Worm (Caenorhabditis elegans) whole organism, L3 larva: ENCODE results near the gene scl-3.

Experiments
- R02D3.7 ChIP-seq: fragments of 150-350 bp; optimal IDR thresholded peaks from 2 replicates; lab custom pipeline; 2014; ENCODE audit warnings: missing biosample characterization, missing genetic modification characterization
- ceh-28 ChIP-seq: fragments of 150-350 bp; optimal IDR thresholded peaks from 2 replicates; lab custom pipeline; 2014; ENCODE audit warnings: missing biosample characterization, missing genetic modification reagents, missing genetic modification characterization
- elt-1 ChIP-seq: fragments of 150-350 bp; optimal IDR thresholded peaks from 2 replicates; lab custom pipeline; 2014; ENCODE audit warnings: missing biosample characterization, missing genetic modification characterization
- fos-1 ChIP-seq: fragments of 150-350 bp; optimal IDR thresholded peaks from 2 replicates; lab custom pipeline; 2014; ENCODE audit warnings: missing biosample characterization, missing genetic modification characterization
- nfya-1 ChIP-seq: sonication (generic microtip); optimal IDR thresholded peaks from 2 replicates; lab custom pipeline; 2017; ENCODE audit warnings: missing genetic modification characterization, mild to moderate bottlenecking, missing compliant biosample characterization, antibody characterized with exemption, moderate library complexity; ENCODE audit not compliant: insufficient read depth
- nhr-11 ChIP-seq: fragments of 150-350 bp; optimal IDR thresholded peaks from 2 replicates; lab custom pipeline; 2014; ENCODE audit warnings: missing biosample characterization, missing genetic modification characterization
- nhr-237 ChIP-seq: fragments of 150-350 bp; optimal IDR thresholded peaks from 2 replicates; lab custom pipeline; 2014; ENCODE audit warnings: missing biosample characterization, missing genetic modification characterization
- nhr-25 ChIP-seq: sonication (generic microtip); optimal IDR thresholded peaks from 2 replicates; lab custom pipeline; 2017; ENCODE audit warnings: missing biosample characterization, missing genetic modification characterization
- nhr-77 ChIP-seq: fragments of 150-350 bp; optimal IDR thresholded peaks from 2 replicates; lab custom pipeline; 2014; ENCODE audit warnings: missing biosample characterization, missing genetic modification characterization
- snpc-4 ChIP-seq: fragments of 150-350 bp; optimal IDR thresholded peaks from 2 replicates; lab custom pipeline; 2014; ENCODE audit warnings: missing biosample characterization, missing genetic modification characterization
- unc-62 ChIP-seq: fragments of 150-350 bp; sonication (generic microtip); optimal IDR thresholded peaks from 4 replicates; lab custom pipeline; 2014; ENCODE audit warnings: missing biosample characterization, missing genetic modification reagents, missing genetic modification characterization
- ztf-11 ChIP-seq: fragments of 150-350 bp; optimal IDR thresholded peaks from 2 replicates; lab custom pipeline; 2014; ENCODE audit warnings: missing biosample characterization, missing genetic modification characterization

ce11 chrIV:13032153-13032552 is 27.2 kb upstream of the scl-3 start:
- TF ChIP-seq nhr-237 (tag; lab: Kevin White, UChicago): no peak
- TF ChIP-seq fos-1: no peak
- TF ChIP-seq nhr-77 (tag; lab: Kevin White, UChicago): no peak
- TF ChIP-seq elt-1 (tag; lab: Kevin White, UChicago): no peak
- TF ChIP-seq R02D3.7 (tag; lab: Kevin White, UChicago): no peak
- TF ChIP-seq ztf-11 (tag; lab: Kevin White, UChicago): no peak
- TF ChIP-seq nfya-1 (tag; lab: Kevin White, UChicago): no peak
- TF ChIP-seq nhr-11 (tag; lab: Kevin White, UChicago): no peak
- no peak for TF ChIP-seq unc-62 (GFP tag; lab: Kevin White, UChicago)
- TF ChIP-seq snpc-4 (tag; lab: Kevin White, UChicago): no peak
- TF ChIP-seq nhr-25: no peak
- TF ChIP-seq ceh-28 (tag; lab: Kevin White, UChicago): no peak
